Fruit fly (Drosophila melanogaster) Kc167 (cell line): ENCODE measurements around the gene SoxN.

ENCODE experiments used
- h ChIP-seq: fragments of >200 bp; optimal IDR thresholded peaks from 3 replicates; lab custom pipeline; 2018; ENCODE audit warnings: missing external identifiers
- insv ChIP-seq: fragments of >200 bp; optimal IDR thresholded peaks from 3 replicates; lab custom pipeline; 2018; ENCODE audit warnings: missing external identifiers

DNA sequence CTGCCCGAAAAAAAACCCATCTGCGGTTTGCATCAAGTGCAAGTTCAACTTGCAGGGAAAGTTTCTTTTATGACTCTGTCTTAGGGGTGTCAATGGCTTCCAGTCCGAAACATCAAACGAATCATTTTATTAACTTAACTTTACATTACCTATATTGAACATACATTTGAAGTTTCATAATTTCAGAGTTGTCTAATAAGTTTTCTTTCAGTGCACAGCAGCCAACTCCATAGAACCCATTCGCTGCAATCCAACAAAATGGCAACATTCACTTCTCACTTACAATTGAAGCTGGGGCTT is 16.8 kb downstream of the SoxN start:
- TF ChIP-seq insv (lab: Kevin White, UChicago): no peak
- TF ChIP-seq h (lab: Kevin White, UChicago): no peak
